Fruit fly (Drosophila melanogaster) whole organism, embryonic: Measurements from ENCODE around the gene IFT52.

Experiments
- Abd-B ChIP-seq: fragments of 200-800 bp; sonication (Bioruptor generic); optimal IDR thresholded peaks from 2 replicates; lab custom pipeline; 2018; ENCODE audit warnings: missing biosample characterization, mild to moderate bottlenecking, missing genetic modification characterization, moderate library complexity
- C15 ChIP-seq: fragments of 200-800 bp; sonication (Bioruptor generic); IDR thresholded peaks from 3 replicates; pipeline ENCODE4 v1.3.6; 2022; ENCODE audit warnings: missing biosample characterization, missing genetic modification characterization
- CG11085 ChIP-seq: fragments of 200-800 bp; sonication (Bioruptor generic); IDR thresholded peaks from 2 replicates; pipeline ENCODE4 v1.3.6; 2022; ENCODE audit warnings: missing biosample characterization, missing genetic modification characterization
- CG12391 ChIP-seq: fragments of 200-800 bp; sonication (Bioruptor generic); optimal IDR thresholded peaks from 3 replicates; lab custom pipeline; 2018; ENCODE audit warnings: missing biosample characterization, mild to moderate bottlenecking, missing genetic modification characterization, moderate library complexity
- CG12659 ChIP-seq: fragments of 200-800 bp; sonication (Bioruptor generic); optimal IDR thresholded peaks from 3 replicates; lab custom pipeline; 2017; ENCODE audit warnings: mild to moderate bottlenecking, missing biosample characterization, missing genetic modification reagents, missing genetic modification characterization
- CG14667 ChIP-seq: fragments of 200-800 bp; sonication (Bioruptor generic); IDR thresholded peaks from 2 replicates; pipeline ENCODE4 v1.3.6; 2022; ENCODE audit warnings: missing biosample characterization, missing genetic modification characterization
- CG1529 ChIP-seq: fragments of 200-800 bp; sonication (Bioruptor generic); optimal IDR thresholded peaks from 3 replicates; lab custom pipeline; 2018; ENCODE audit warnings: missing biosample characterization, missing genetic modification characterization
- CG16779 ChIP-seq: fragments of 200-800 bp; sonication (Bioruptor generic); IDR thresholded peaks from 2 replicates; pipeline ENCODE4 v1.3.6; 2022; ENCODE audit warnings: missing biosample characterization, missing genetic modification characterization
- CG1792 ChIP-seq: fragments of 200-800 bp; sonication (Bioruptor generic); optimal IDR thresholded peaks from 2 replicates; lab custom pipeline; 2016; ENCODE audit warnings: missing biosample characterization, missing genetic modification characterization
- CG2129 ChIP-seq: fragments of 200-800 bp; sonication (Bioruptor generic); IDR thresholded peaks from 2 replicates; pipeline ENCODE4 v1.3.6; 2022; ENCODE audit warnings: missing biosample characterization, missing genetic modification characterization; ENCODE audit not compliant: partially characterized antibody
- CG30431 ChIP-seq: fragments of 200-800 bp; sonication (Bioruptor generic); optimal IDR thresholded peaks from 2 replicates; lab custom pipeline; 2017; ENCODE audit warnings: missing biosample characterization, missing genetic modification characterization
- CG31388 ChIP-seq: fragments of 200-800 bp; sonication (Bioruptor generic); optimal IDR thresholded peaks from 2 replicates; lab custom pipeline; 2016; ENCODE audit warnings: missing biosample characterization, missing genetic modification characterization
- CG31441 ChIP-seq: fragments of 200-800 bp; sonication (Bioruptor generic); IDR thresholded peaks from 2 replicates; pipeline ENCODE4 v1.3.6; 2022; ENCODE audit warnings: missing biosample characterization, missing genetic modification characterization
- CG3838 ChIP-seq: fragments of 200-800 bp; sonication (Bioruptor generic); optimal IDR thresholded peaks from 3 replicates; lab custom pipeline; 2016; ENCODE audit warnings: missing biosample characterization, missing genetic modification characterization
- CG6175 ChIP-seq: fragments of 200-800 bp; sonication (Bioruptor generic); IDR thresholded peaks from 3 replicates; pipeline ENCODE4 v1.3.6; 2022; ENCODE audit warnings: missing biosample characterization, missing genetic modification characterization
- CG7271 ChIP-seq: fragments of 200-800 bp; sonication (Bioruptor generic); optimal IDR thresholded peaks from 2 replicates; lab custom pipeline; 2018; ENCODE audit warnings: missing biosample characterization, mild to moderate bottlenecking, missing genetic modification characterization, moderate library complexity
- CG7556 ChIP-seq: fragments of 200-800 bp; sonication (Bioruptor generic); optimal IDR thresholded peaks from 2 replicates; lab custom pipeline; 2017; ENCODE audit warnings: missing biosample characterization, mild to moderate bottlenecking, missing genetic modification characterization
- CG7928 ChIP-seq: fragments of 200-800 bp; sonication (Bioruptor generic); optimal IDR thresholded peaks from 2 replicates; lab custom pipeline; 2017; ENCODE audit warnings: missing biosample characterization, mild to moderate bottlenecking, missing genetic modification characterization
- CG7987 ChIP-seq: fragments of 200-800 bp; sonication (Bioruptor generic); optimal IDR thresholded peaks from 2 replicates; lab custom pipeline; 2018; ENCODE audit warnings: missing biosample characterization, mild to moderate bottlenecking, missing genetic modification characterization, moderate library complexity
- CG8478 ChIP-seq: fragments of >200 bp; optimal IDR thresholded peaks from 2 replicates; lab custom pipeline; 2018
- CG8765 ChIP-seq: fragments of 200-800 bp; sonication (Bioruptor generic); IDR thresholded peaks from 2 replicates; pipeline ENCODE4 v1.3.6; 2022; ENCODE audit warnings: missing biosample characterization, missing genetic modification characterization
- CG9215 ChIP-seq: fragments of 200-800 bp; sonication (Bioruptor generic); IDR thresholded peaks from 2 replicates; pipeline ENCODE4 v1.3.6; 2022; ENCODE audit warnings: missing biosample characterization, missing genetic modification characterization
- CG9727 ChIP-seq: fragments of 200-800 bp; sonication (Bioruptor generic); optimal IDR thresholded peaks from 3 replicates; lab custom pipeline; 2017; ENCODE audit warnings: missing biosample characterization, mild to moderate bottlenecking, missing genetic modification characterization
- Doc3 ChIP-seq: fragments of 200-800 bp; sonication (Bioruptor generic); IDR thresholded peaks from 3 replicates; pipeline ENCODE4 v1.3.6; 2022; ENCODE audit warnings: missing biosample characterization, missing genetic modification characterization; ENCODE audit not compliant: partially characterized antibody
- Drgx ChIP-seq: fragments of 200-800 bp; sonication (Bioruptor generic); IDR thresholded peaks from 2 replicates; pipeline ENCODE4 v1.3.6; 2022; ENCODE audit warnings: missing biosample characterization, missing genetic modification characterization
- Fer1 ChIP-seq: fragments of 200-800 bp; sonication (Bioruptor generic); optimal IDR thresholded peaks from 2 replicates; lab custom pipeline; 2017; ENCODE audit warnings: missing biosample characterization, mild to moderate bottlenecking, missing genetic modification characterization
- Fer2 ChIP-seq: fragments of 200-800 bp; sonication (Bioruptor generic); optimal IDR thresholded peaks from 2 replicates; lab custom pipeline; 2018; ENCODE audit warnings: missing biosample characterization, mild to moderate bottlenecking, missing genetic modification characterization, moderate library complexity
- Lhr ChIP-seq: fragments of 200-800 bp; sonication (Bioruptor generic); optimal IDR thresholded peaks from 3 replicates; lab custom pipeline; 2017; ENCODE audit warnings: mild to moderate bottlenecking, missing biosample characterization, missing genetic modification reagents, missing genetic modification characterization
- Mrtf ChIP-seq: fragments of 200-800 bp; sonication (Bioruptor generic); IDR thresholded peaks from 3 replicates; pipeline ENCODE4 v1.3.6; 2022; ENCODE audit warnings: missing biosample characterization, missing genetic modification characterization
- Nf-YC ChIP-seq: fragments of 200-800 bp; optimal IDR thresholded peaks from 3 replicates; lab custom pipeline; 2019; ENCODE audit warnings: missing biosample characterization, mild to moderate bottlenecking, missing genetic modification characterization, moderate library complexity
- Ravus ChIP-seq: fragments of 200-800 bp; sonication (Bioruptor generic); IDR thresholded peaks from 2 replicates; pipeline ENCODE4 v1.3.6; 2022; ENCODE audit warnings: missing biosample characterization, missing genetic modification characterization
- Vsx1 ChIP-seq: fragments of 200-800 bp; sonication (Bioruptor generic); optimal IDR thresholded peaks from 2 replicates; lab custom pipeline; 2017; ENCODE audit warnings: missing biosample characterization, mild to moderate bottlenecking, missing genetic modification characterization, missing genetic modification reagents
- ab ChIP-seq: fragments of 200-800 bp; sonication (Bioruptor generic); optimal IDR thresholded peaks from 2 replicates; lab custom pipeline; 2016; ENCODE audit warnings: missing biosample characterization, missing genetic modification characterization
- bbx ChIP-seq: fragments of 200-800 bp; sonication (Bioruptor generic); IDR thresholded peaks from 2 replicates; pipeline ENCODE4 v1.3.6; 2022; ENCODE audit warnings: missing biosample characterization, missing genetic modification characterization; ENCODE audit not compliant: partially characterized antibody
- chm ChIP-seq: fragments of 200-800 bp; sonication (Bioruptor generic); IDR thresholded peaks from 2 replicates; pipeline ENCODE4 v1.3.6; 2022; ENCODE audit warnings: missing biosample characterization, missing genetic modification characterization
- disco-r ChIP-seq: fragments of 200-800 bp; sonication (Bioruptor generic); optimal IDR thresholded peaks from 2 replicates; lab custom pipeline; 2016; ENCODE audit warnings: missing biosample characterization, missing genetic modification characterization
- emc ChIP-seq: fragments of 200-800 bp; sonication (Bioruptor generic); optimal IDR thresholded peaks from 2 replicates; lab custom pipeline; 2016; ENCODE audit warnings: missing biosample characterization, missing genetic modification characterization
- grau ChIP-seq: fragments of 200-800 bp; optimal IDR thresholded peaks from 3 replicates; lab custom pipeline; 2019; ENCODE audit warnings: missing biosample characterization, mild to moderate bottlenecking, missing genetic modification characterization, moderate library complexity
- gro ChIP-seq: fragments of 200-800 bp; sonication (Bioruptor generic); optimal IDR thresholded peaks from 2 replicates; lab custom pipeline; 2016; ENCODE audit warnings: missing biosample characterization, missing genetic modification characterization
- h ChIP-seq: fragments of >200 bp; optimal IDR thresholded peaks from 2 replicates; lab custom pipeline; 2017
- jumu ChIP-seq: fragments of 200-800 bp; sonication (Bioruptor generic); optimal IDR thresholded peaks from 3 replicates; lab custom pipeline; 2016; ENCODE audit warnings: missing biosample characterization, missing genetic modification characterization
- kah ChIP-seq: fragments of 200-800 bp; sonication (Bioruptor generic); optimal IDR thresholded peaks from 2 replicates; lab custom pipeline; 2018; ENCODE audit warnings: missing biosample characterization, mild to moderate bottlenecking, missing genetic modification characterization
- lab ChIP-seq: fragments of 200-800 bp; sonication (Bioruptor generic); optimal IDR thresholded peaks from 3 replicates; lab custom pipeline; 2017; ENCODE audit warnings: missing biosample characterization, missing genetic modification characterization, mild to moderate bottlenecking, moderate library complexity, missing genetic modification reagents
- lola ChIP-seq, 3 experiments: fragments of >200 bp in 2 of 3; fragments of 200-800 bp in 1 of 3; sonication (Bioruptor generic) in 1 of 3; optimal IDR thresholded peaks; 2 replicates each; lab custom pipeline; 2017 to 2019; ENCODE audit warnings: missing biosample characterization in 3 of 3, missing genetic modification characterization in 3 of 3, mild to moderate bottlenecking in 1 of 3, moderate library complexity in 1 of 3
- nerfin-2 ChIP-seq: fragments of 200-800 bp; sonication (Bioruptor generic); IDR thresholded peaks from 2 replicates; pipeline ENCODE4 v1.3.6; 2022; ENCODE audit warnings: missing biosample characterization, missing genetic modification characterization; ENCODE audit not compliant: partially characterized antibody
- slp2 ChIP-seq: fragments of 200-800 bp; sonication (Bioruptor generic); optimal IDR thresholded peaks from 2 replicates; lab custom pipeline; 2016; ENCODE audit warnings: missing biosample characterization, missing genetic modification characterization
- so ChIP-seq: fragments of 200-800 bp; sonication (Bioruptor generic); IDR thresholded peaks from 3 replicates; pipeline ENCODE4 v1.3.6; 2022; ENCODE audit warnings: missing biosample characterization, missing genetic modification characterization
- wdn ChIP-seq: fragments of 200-800 bp; sonication (Bioruptor generic); IDR thresholded peaks from 2 replicates; pipeline ENCODE4 v1.3.6; 2022; ENCODE audit warnings: missing biosample characterization, missing genetic modification characterization

The IFT52 gene

dm6 chr2L:6557429-6558384 is at the start of gene IFT52, which contains the start of gene COX5B:
Gene IFT52, minus strand, starts transcription at chr2L:6557502.
Gene COX5B, plus strand, starts transcription at chr2L:6557800.
- TF ChIP-seq CG3838: no peak
- peak; percentile 59 for TF ChIP-seq emc (GFP tag; lab: Kevin White, UChicago)
- no peak for TF ChIP-seq CG7928 (GFP tag; lab: Kevin White, UChicago)
- peak; percentile 66 for TF ChIP-seq CG31388 (GFP tag; lab: Kevin White, UChicago)
- TF ChIP-seq Drgx (GFP tag; lab: Robert Waterston, UW): no peak
- peak; percentile 66 for TF ChIP-seq CG9215
- peak; percentile 42 for TF ChIP-seq CG14667 (GFP tag; lab: Robert Waterston, UW)
- TF ChIP-seq so: no peak
- peak; percentile 77 for TF ChIP-seq jumu (GFP tag; lab: Kevin White, UChicago)
- TF ChIP-seq CG6175 (GFP tag; lab: Robert Waterston, UW): peak; percentile 42; the same call in 1 of the 3 replicates
- peak; percentile 21; the same call in 1 of the 2 replicates for TF ChIP-seq CG8765 (GFP tag; lab: Robert Waterston, UW)
- 0 out of 3 replicates have a peak, but pooled peaks have one; percentile 46 for TF ChIP-seq C15 (GFP tag; lab: Robert Waterston, UW)
- peak; percentile 38 for TF ChIP-seq CG1792
- peak; percentile 48 for TF ChIP-seq bbx
- TF ChIP-seq Mrtf (GFP tag; lab: Robert Waterston, UW): peak; percentile 30; the same call in 1 of the 3 replicates
- peak; percentile 61 for TF ChIP-seq CG31441 (GFP tag; lab: Robert Waterston, UW)
- no peak for TF ChIP-seq h (lab: Kevin White, UChicago)
- TF ChIP-seq grau (tag; lab: Kevin White, UChicago): peak; percentile 57
- TF ChIP-seq CG12659 (GFP tag; lab: Kevin White, UChicago): peak; percentile 83
- peak; percentile 73 for TF ChIP-seq lab (GFP tag; lab: Kevin White, UChicago)
- peak; percentile 45 for TF ChIP-seq CG30431 (GFP tag; lab: Kevin White, UChicago)
- peak; percentile 31; the same call in 1 of the 2 replicates for TF ChIP-seq CG16779
- peak; percentile 58 for TF ChIP-seq Nf-YC
- no peak for TF ChIP-seq disco-r (GFP tag; lab: Kevin White, UChicago)
- TF ChIP-seq CG8478: no peak
- no peak for TF ChIP-seq kah (GFP tag; lab: Kevin White, UChicago)
- TF ChIP-seq Fer2 (tag; lab: Kevin White, UChicago): peak; percentile 47
- TF ChIP-seq Lhr (GFP tag; lab: Kevin White, UChicago): peak; percentile 91
- peak; percentile 38 for TF ChIP-seq CG7271 (tag; lab: Kevin White, UChicago)
- TF ChIP-seq nerfin-2 (GFP tag; lab: Robert Waterston, UW): no peak
- TF ChIP-seq chm: no peak
- peak; percentile 15 for TF ChIP-seq CG12391 (tag; lab: Kevin White, UChicago)
- TF ChIP-seq wdn (GFP tag; lab: Robert Waterston, UW): peak; percentile 12; the same call in 1 of the 2 replicates
- TF ChIP-seq CG1529 (GFP tag; lab: Kevin White, UChicago): no peak
- TF ChIP-seq Vsx1: no peak
- no peak for TF ChIP-seq CG7556 (GFP tag; lab: Kevin White, UChicago)
- peak; percentile 49; the same call in 1 of the 3 replicates for TF ChIP-seq Doc3
- TF ChIP-seq CG9727: peak; percentile 37
- peak; percentile 49 for TF ChIP-seq slp2 (GFP tag; lab: Kevin White, UChicago)
- no peak for TF ChIP-seq CG2129 (GFP tag; lab: Robert Waterston, UW)
- TF ChIP-seq CG11085: peak; percentile 82
- peak; percentile 57 for TF ChIP-seq CG7987 (GFP tag; lab: Kevin White, UChicago)
- peak; percentile 67 for TF ChIP-seq Abd-B (GFP tag; lab: Kevin White, UChicago)
- no peak for TF ChIP-seq ab (GFP tag; lab: Kevin White, UChicago)
- TF ChIP-seq Ravus (GFP tag; lab: Robert Waterston, UW): no peak
- TF ChIP-seq Fer1 (GFP tag; lab: Kevin White, UChicago): peak; percentile 52
- peak in 1 of 3 experiments; percentile 53 for TF ChIP-seq lola (GFP tag; optimal IDR thresholded peaks at IDR 0.05; lab: Kevin White, UChicago)
- peak; percentile 79 for TF ChIP-seq gro (GFP tag; lab: Kevin White, UChicago)
